Worm (Caenorhabditis elegans): ENCODE data around the gene flp-5.
"Not testable (repeated sequence)": the region's sequence is repeated elsewhere in the genome, so short reads cannot be mapped to it uniquely, and the experiment has no call there.

The flp-5 gene

ce11 chrX:8521614-8522013 lies 6.4 kb upstream of the flp-5 start, which contains the start of gene C03G5.14:
Gene C03G5.14, plus strand, starts transcription at chrX:8521914.
- TF ChIP-seq nhr-237 (tag; optimal IDR thresholded peaks at IDR 0.05) (no peak), nhr-6 (tag; optimal IDR thresholded peaks at IDR 0.05) (no peak), peb-1 (tag; optimal IDR thresholded peaks at IDR 0.05) (no peak), nhr-11 (tag; optimal IDR thresholded peaks at IDR 0.05) (no peak), nhr-10 (tag; optimal IDR thresholded peaks at IDR 0.05) (no peak), nhr-21 (tag; optimal IDR thresholded peaks at IDR 0.05) (no peak), dmd-4 (tag; optimal IDR thresholded peaks at IDR 0.05) (no peak), lin-39 (tag; optimal IDR thresholded peaks at IDR 0.05) (no peak)

DNA sequence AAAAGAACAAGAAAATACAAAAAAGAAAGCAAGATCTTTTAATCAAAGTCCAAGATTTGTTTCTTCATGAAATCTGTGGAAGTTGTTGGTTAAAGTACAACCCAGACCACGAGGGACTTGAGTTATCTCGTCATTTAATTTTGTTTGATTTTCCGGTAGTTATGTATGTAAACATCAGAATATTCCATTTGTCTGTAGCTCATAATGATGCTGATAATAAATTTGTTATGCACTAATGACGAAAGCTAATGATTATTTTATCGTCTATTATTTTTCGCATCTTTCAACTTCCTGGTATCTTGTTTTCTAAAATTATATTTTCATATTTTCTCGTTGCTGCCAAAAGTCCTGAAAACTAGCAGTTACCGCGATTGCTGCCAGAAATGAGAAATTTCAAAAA lies 5.0 kb upstream of the flp-5 start:
- no peak for TF ChIP-seq nhr-11 (tag; optimal IDR thresholded peaks at IDR 0.05)
- TF ChIP-seq ztf-4 (tag; optimal IDR thresholded peaks at IDR 0.05): no peak
- TF ChIP-seq crh-2 (tag; optimal IDR thresholded peaks at IDR 0.05): no peak
- TF ChIP-seq aly-2 (tag; optimal IDR thresholded peaks at IDR 0.05): no peak
- no peak for TF ChIP-seq sem-4 (tag; optimal IDR thresholded peaks at IDR 0.05)

DNA sequence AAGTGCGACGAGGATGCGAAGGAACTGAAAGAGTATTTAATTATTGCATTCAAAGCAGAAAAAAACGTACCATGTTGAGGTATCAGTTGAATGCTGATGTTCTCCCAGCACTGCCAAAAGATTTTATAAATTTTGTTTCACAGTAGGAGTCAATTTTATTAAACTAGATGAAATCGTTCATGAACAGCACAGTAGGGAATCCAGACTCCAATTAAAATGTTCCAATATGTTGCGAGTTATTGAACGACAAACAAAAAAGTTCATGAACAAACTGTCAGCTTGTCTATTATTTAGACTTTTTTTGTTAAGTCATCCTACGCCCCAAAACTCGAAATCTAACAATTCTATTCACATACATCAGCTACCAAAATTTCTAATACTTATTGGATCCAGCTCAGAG lies 7.0 kb downstream of the flp-5 start, which contains the start of gene nspc-1:
Gene nspc-1 (minus strand): TSS at position 101 of the 400 bp plus-strand sequence.
- not testable (repeated sequence) for TF ChIP-seq egl-27, skn-1, peb-1 (tag; optimal IDR thresholded peaks at IDR 0.05)

DNA sequence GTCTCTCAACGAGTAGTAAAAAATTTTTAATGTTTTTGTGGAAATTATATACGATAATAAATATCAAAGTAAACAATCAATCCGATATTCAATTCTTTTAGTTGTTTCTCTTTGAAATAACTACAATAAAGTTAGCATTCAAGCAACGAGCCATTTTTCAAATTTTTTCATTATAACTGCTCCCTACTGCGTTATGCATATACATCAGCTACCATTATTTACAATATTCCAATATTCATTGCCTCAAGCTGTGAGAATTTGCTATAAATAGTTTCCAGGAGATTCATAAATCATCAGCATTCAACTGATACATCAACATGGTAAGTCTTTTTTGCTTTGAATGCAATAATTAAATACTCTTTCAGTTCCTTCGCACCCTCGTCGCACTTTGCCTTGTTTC lies 8.7 kb downstream of the flp-5 start, which contains the start of gene nspc-3:
Gene nspc-3 (plus strand): TSS at position 301 of the 400 bp plus-strand sequence.
- TF ChIP-seq nhr-12 (tag; optimal IDR thresholded peaks at IDR 0.05) (no peak), lin-13 (GFP tag; optimal IDR thresholded peaks at IDR 0.05) (no peak), sma-3 (GFP tag; optimal IDR thresholded peaks at IDR 0.05) (no peak), blmp-1 (tag; optimal IDR thresholded peaks at IDR 0.05; ENCODE audit: insufficient read depth) (no peak), ztf-11 (tag; optimal IDR thresholded peaks at IDR 0.05) (no peak), unc-55 (GFP tag; optimal IDR thresholded peaks at IDR 0.05) (no peak), F13H6.1 (tag; optimal IDR thresholded peaks at IDR 0.05) (no peak)

DNA sequence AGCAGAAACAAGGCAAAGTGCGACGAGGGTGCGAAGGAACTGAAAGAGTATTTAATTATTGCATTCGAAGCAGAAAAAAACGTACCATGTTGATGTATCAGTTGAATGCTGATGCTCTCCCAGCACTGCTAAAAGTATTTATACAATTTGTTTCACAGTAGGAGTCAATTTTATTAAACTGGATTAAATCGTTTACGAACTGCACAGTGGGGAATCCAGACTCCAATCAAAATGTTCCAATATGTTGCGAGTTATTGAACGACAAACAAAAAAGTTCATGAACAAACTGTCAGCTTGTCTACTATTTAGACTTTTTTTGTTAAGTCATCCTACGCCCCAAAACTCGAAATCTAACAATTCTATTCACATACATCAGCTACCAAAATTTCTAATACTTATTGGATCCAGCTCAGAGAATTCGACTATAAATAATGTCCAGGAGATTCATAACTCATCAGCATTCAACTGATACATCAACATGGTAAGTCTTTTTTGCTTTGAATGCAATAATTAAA lies 10.3 kb downstream of the flp-5 start, which contains the start of the genes nspc-4 and nspc-5:
Gene nspc-4 (minus strand): TSS at position 101 of the 515 bp plus-strand sequence.
Gene nspc-5 (plus strand): TSS at position 465 of the 515 bp plus-strand sequence.
- not testable (repeated sequence) for TF ChIP-seq nhr-11 (tag; optimal IDR thresholded peaks at IDR 0.05); alr-1 (tag; optimal IDR thresholded peaks at IDR 0.05); sma-3 (GFP tag; optimal IDR thresholded peaks at IDR 0.05)

DNA sequence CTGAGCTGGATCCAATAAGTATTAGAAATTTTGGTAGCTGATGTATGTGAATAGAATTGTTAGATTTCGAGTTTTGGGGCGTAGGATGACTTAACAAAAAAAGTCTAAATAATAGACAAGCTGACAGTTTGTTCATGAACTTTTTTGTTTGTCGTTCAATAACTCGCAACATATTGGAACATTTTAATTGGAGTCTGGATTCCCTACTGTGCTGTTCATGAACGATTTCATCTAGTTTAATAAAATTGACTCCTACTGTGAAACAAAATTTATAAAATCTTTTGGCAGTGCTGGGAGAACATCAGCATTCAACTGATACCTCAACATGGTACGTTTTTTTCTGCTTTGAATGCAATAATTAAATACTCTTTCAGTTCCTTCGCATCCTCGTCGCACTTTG lies 13.5 kb downstream of the flp-5 start, which contains the start of gene nspc-7:
Gene nspc-7 (plus strand): TSS at position 301 of the 400 bp plus-strand sequence.
- not testable (repeated sequence) for TF ChIP-seq F13H6.1 (tag; optimal IDR thresholded peaks at IDR 0.05); nhr-129 (tag; optimal IDR thresholded peaks at IDR 0.05); ztf-1 (GFP tag; conservative IDR thresholded peaks at IDR 0.05)

- peak; percentile 81 for TF ChIP-seq egl-27 (tag; optimal IDR thresholded peaks at IDR 0.05)
- TF ChIP-seq nhr-6 (tag; optimal IDR thresholded peaks at IDR 0.05): peak; percentile 90
- no peak for TF ChIP-seq elt-3 (tag; optimal IDR thresholded peaks at IDR 0.05)
- TF ChIP-seq sma-9 (GFP tag; optimal IDR thresholded peaks at IDR 0.05): peak; percentile 92
- TF ChIP-seq sma-9 (tag; optimal IDR thresholded peaks at IDR 0.05): no peak
- TF ChIP-seq unc-39 (tag; optimal IDR thresholded peaks at IDR 0.05): no peak
- TF ChIP-seq alr-1 (tag; optimal IDR thresholded peaks at IDR 0.05): no peak
- TF ChIP-seq R02D3.7 (tag; optimal IDR thresholded peaks at IDR 0.05): no peak
- peak; percentile 85 for TF ChIP-seq sem-4 (tag; optimal IDR thresholded peaks at IDR 0.05)
- peak; percentile 37 to 78 for TF ChIP-seq mdl-1 (tag; optimal IDR thresholded peaks at IDR 0.05)
- TF ChIP-seq snpc-4 (tag; optimal IDR thresholded peaks at IDR 0.05): peak; percentile 82
- TF ChIP-seq elt-1 (tag; optimal IDR thresholded peaks at IDR 0.05): peak; percentile 4
- no peak for TF ChIP-seq nhr-12 (tag; optimal IDR thresholded peaks at IDR 0.05)
- no peak for TF ChIP-seq ztf-11 (tag; optimal IDR thresholded peaks at IDR 0.05)
- TF ChIP-seq skn-1 (tag; optimal IDR thresholded peaks at IDR 0.05): no peak
- no peak for TF ChIP-seq ceh-82 (tag; optimal IDR thresholded peaks at IDR 0.05)
- peak; percentile 44 to 88 for TF ChIP-seq lsy-2 (tag; optimal IDR thresholded peaks at IDR 0.05)
- TF ChIP-seq nhr-21 (tag; optimal IDR thresholded peaks at IDR 0.05): peak; percentile 73
- peak; percentile 95 for TF ChIP-seq crh-2 (tag; optimal IDR thresholded peaks at IDR 0.05)
- TF ChIP-seq C34F6.9 (tag; optimal IDR thresholded peaks at IDR 0.05): peak; percentile 94
- TF ChIP-seq lin-13 (GFP tag; optimal IDR thresholded peaks at IDR 0.05): peak; percentile 83
- TF ChIP-seq nhr-11 (tag; optimal IDR thresholded peaks at IDR 0.05): no peak
- TF ChIP-seq peb-1 (tag; optimal IDR thresholded peaks at IDR 0.05): no peak
- peak; percentile 90 for TF ChIP-seq fos-1 (tag; optimal IDR thresholded peaks at IDR 0.05)
- peak; percentile 86 for TF ChIP-seq unc-55 (GFP tag; optimal IDR thresholded peaks at IDR 0.05)
- TF ChIP-seq nhr-237 (tag; optimal IDR thresholded peaks at IDR 0.05): no peak
- TF ChIP-seq nhr-10 (tag; optimal IDR thresholded peaks at IDR 0.05): peak; percentile 16
- TF ChIP-seq zag-1 (tag; optimal IDR thresholded peaks at IDR 0.05): peak; percentile 77
- no peak for TF ChIP-seq blmp-1 (tag; optimal IDR thresholded peaks at IDR 0.05; ENCODE audit: insufficient read depth)
- no peak for TF ChIP-seq unc-62 (GFP tag; optimal IDR thresholded peaks at IDR 0.05)
These were observed 18.0 kb downstream of the flp-5 start, which contains the start of gene sdha-1 for ce11 chrX:8545971-8546442. Gene sdha-1, minus strand, starts transcription at chrX:8546021.

All from whole organism, L2 larva.